Fruit fly (Drosophila melanogaster) whole organism, embryonic: ENCODE measurements around the gene Herc4.

Experiments used
- Abd-B ChIP-seq: fragments of 200-800 bp; sonication (Bioruptor generic); optimal IDR thresholded peaks from 2 replicates; lab custom pipeline; 2018; ENCODE audit warnings: missing biosample characterization, mild to moderate bottlenecking, missing genetic modification characterization, moderate library complexity
- CG10147 ChIP-seq: fragments of 200-800 bp; sonication (Bioruptor generic); optimal IDR thresholded peaks from 2 replicates; lab custom pipeline; 2019; ENCODE audit warnings: missing biosample characterization, mild to moderate bottlenecking, missing genetic modification characterization, moderate library complexity
- CG12744 ChIP-seq: fragments of 200-800 bp; sonication (Bioruptor generic); optimal IDR thresholded peaks from 2 replicates; lab custom pipeline; 2016; ENCODE audit warnings: missing biosample characterization, missing genetic modification characterization
- CG13424 ChIP-seq: fragments of 200-800 bp; sonication (Bioruptor generic); optimal IDR thresholded peaks from 2 replicates; lab custom pipeline; 2019; ENCODE audit warnings: missing biosample characterization, mild to moderate bottlenecking, missing genetic modification characterization, moderate library complexity
- CG1603 ChIP-seq: fragments of 200-800 bp; sonication (Bioruptor generic); optimal IDR thresholded peaks from 2 replicates; lab custom pipeline; 2019; ENCODE audit warnings: missing biosample characterization, mild to moderate bottlenecking, missing genetic modification characterization, moderate library complexity
- CG17612 ChIP-seq: fragments of 200-800 bp; sonication (Bioruptor generic); IDR thresholded peaks from 2 replicates; pipeline ENCODE4 v1.3.6; 2022; ENCODE audit warnings: missing biosample characterization, missing genetic modification characterization
- CG18011 ChIP-seq: fragments of 200-800 bp; sonication (Bioruptor generic); optimal IDR thresholded peaks from 2 replicates; lab custom pipeline; 2017; ENCODE audit warnings: missing biosample characterization, missing genetic modification characterization, mild to moderate bottlenecking, moderate library complexity, missing genotype
- CG1832 ChIP-seq: fragments of 200-800 bp; sonication (Bioruptor generic); optimal IDR thresholded peaks from 2 replicates; lab custom pipeline; 2017; ENCODE audit warnings: missing biosample characterization, mild to moderate bottlenecking, missing genetic modification characterization, inconsistent platforms
- CG18599 ChIP-seq: fragments of 200-800 bp; sonication (Bioruptor generic); optimal IDR thresholded peaks from 3 replicates; lab custom pipeline; 2017; ENCODE audit warnings: missing biosample characterization, missing genetic modification characterization, mild to moderate bottlenecking, moderate library complexity, missing genetic modification reagents
- CG2116 ChIP-seq: fragments of 200-800 bp; sonication (Bioruptor generic); optimal IDR thresholded peaks from 3 replicates; lab custom pipeline; 2018; ENCODE audit warnings: missing biosample characterization, mild to moderate bottlenecking, missing genetic modification characterization
- CG32532 ChIP-seq: fragments of 200-800 bp; sonication (Bioruptor generic); IDR thresholded peaks from 2 replicates; pipeline ENCODE4 v1.3.6; 2022; ENCODE audit warnings: missing biosample characterization, missing genetic modification characterization
- CG34224 ChIP-seq: fragments of 200-800 bp; sonication (Bioruptor generic); IDR thresholded peaks from 3 replicates; pipeline ENCODE4 v1.3.6; 2022; ENCODE audit warnings: missing biosample characterization, missing genetic modification characterization; ENCODE audit not compliant: partially characterized antibody
- CG42726 ChIP-seq: fragments of 200-800 bp; sonication (Bioruptor generic); IDR thresholded peaks from 2 replicates; pipeline ENCODE4 v1.3.6; 2022; ENCODE audit warnings: missing biosample characterization, missing genetic modification characterization; ENCODE audit not compliant: partially characterized antibody
- CG4360 ChIP-seq: fragments of 200-800 bp; sonication (Bioruptor generic); IDR thresholded peaks from 2 replicates; pipeline ENCODE4 v1.3.6; 2022; ENCODE audit warnings: missing biosample characterization, missing genetic modification characterization
- CG6765 ChIP-seq: fragments of 200-800 bp; sonication (Bioruptor generic); optimal IDR thresholded peaks from 3 replicates; lab custom pipeline; 2017; ENCODE audit warnings: missing biosample characterization, mild to moderate bottlenecking, missing genetic modification characterization
- CG7357 ChIP-seq: fragments of 200-800 bp; sonication (Bioruptor generic); IDR thresholded peaks from 3 replicates; pipeline ENCODE4 v1.3.6; 2022; ENCODE audit warnings: missing biosample characterization, missing genetic modification characterization
- E2f1 ChIP-seq: fragments of 200-800 bp; sonication (Bioruptor generic); IDR thresholded peaks from 2 replicates; pipeline ENCODE4 v1.3.6; 2022; ENCODE audit warnings: missing biosample characterization, missing genetic modification characterization
- E2f2 ChIP-seq: fragments of 200-800 bp; sonication (Bioruptor generic); IDR thresholded peaks from 2 replicates; pipeline ENCODE4 v1.3.6; 2022; ENCODE audit warnings: missing biosample characterization, missing genetic modification characterization
- Eip74EF ChIP-seq, 2 experiments: fragments of 200-800 bp in 1 of 2; fragments of >200 bp in 1 of 2; sonication (Bioruptor generic) in 1 of 2; optimal IDR thresholded peaks; 2 replicates each; lab custom pipeline; 2017 to 2019; ENCODE audit warnings: missing biosample characterization in 2 of 2, missing genetic modification characterization in 2 of 2, mild to moderate bottlenecking in 1 of 2, moderate library complexity in 1 of 2
- Ets65A ChIP-seq: fragments of 200-800 bp; sonication (Bioruptor generic); peaks from one replicate; lab custom pipeline; 2016; ENCODE audit warnings: missing biosample characterization, missing genetic modification characterization
- Gsc ChIP-seq: fragments of 200-800 bp; sonication (Bioruptor generic); IDR thresholded peaks from 2 replicates; pipeline ENCODE4 v1.3.6; 2022; ENCODE audit warnings: missing biosample characterization, missing genetic modification characterization
- HmgZ ChIP-seq: fragments of 200-800 bp; sonication (Bioruptor generic); optimal IDR thresholded peaks from 2 replicates; lab custom pipeline; 2018; ENCODE audit warnings: missing biosample characterization, mild to moderate bottlenecking, missing genetic modification characterization
- Hmr ChIP-seq: fragments of 200-800 bp; sonication (Bioruptor generic); optimal IDR thresholded peaks from 3 replicates; lab custom pipeline; 2017; ENCODE audit warnings: mild to moderate bottlenecking, missing biosample characterization, missing genetic modification reagents, missing genetic modification characterization
- Nf-YA ChIP-seq: fragments of 200-800 bp; sonication (Bioruptor generic); IDR thresholded peaks from 2 replicates; pipeline ENCODE4 v1.3.6; 2022; ENCODE audit warnings: missing biosample characterization, missing genetic modification characterization
- Nf-YB ChIP-seq: fragments of 200-800 bp; sonication (Bioruptor generic); optimal IDR thresholded peaks from 3 replicates; lab custom pipeline; 2019; ENCODE audit warnings: missing biosample characterization, mild to moderate bottlenecking, missing genetic modification characterization, moderate library complexity
- Nf-YC ChIP-seq: fragments of 200-800 bp; optimal IDR thresholded peaks from 3 replicates; lab custom pipeline; 2019; ENCODE audit warnings: missing biosample characterization, mild to moderate bottlenecking, missing genetic modification characterization, moderate library complexity
- Trl ChIP-seq, 3 experiments: fragments of >200 bp in 2 of 3; fragments of 200-800 bp in 1 of 3; sonication (Bioruptor generic) in 1 of 3; optimal IDR thresholded peaks; 2 replicates in 1 of 3; 3 replicates in 2 of 3; lab custom pipeline; 2016 to 2017; ENCODE audit warnings: missing biosample characterization in 1 of 3, missing genetic modification characterization in 1 of 3
- cg ChIP-seq: fragments of 200-800 bp; sonication (Bioruptor generic); optimal IDR thresholded peaks from 3 replicates; lab custom pipeline; 2019; ENCODE audit warnings: missing biosample characterization, mild to moderate bottlenecking, missing genetic modification characterization, moderate library complexity
- chm ChIP-seq: fragments of 200-800 bp; sonication (Bioruptor generic); IDR thresholded peaks from 2 replicates; pipeline ENCODE4 v1.3.6; 2022; ENCODE audit warnings: missing biosample characterization, missing genetic modification characterization
- crp ChIP-seq, 2 experiments: fragments of 200-800 bp; sonication (Bioruptor generic); optimal IDR thresholded peaks; 2 replicates in 1 of 2; 3 replicates in 1 of 2; lab custom pipeline; 2017; ENCODE audit warnings: missing biosample characterization in 2 of 2, missing genetic modification characterization in 2 of 2, mild to moderate bottlenecking in 1 of 2, moderate library complexity in 1 of 2
- her ChIP-seq: fragments of 200-800 bp; sonication (Bioruptor generic); optimal IDR thresholded peaks from 2 replicates; lab custom pipeline; 2016; ENCODE audit warnings: missing biosample characterization, missing genetic modification characterization
- inv ChIP-seq: fragments of 200-800 bp; sonication (Bioruptor generic); IDR thresholded peaks from 2 replicates; pipeline ENCODE4 v1.3.6; 2022; ENCODE audit warnings: missing biosample characterization, missing genetic modification characterization; ENCODE audit not compliant: partially characterized antibody
- kni ChIP-seq: fragments of 200-800 bp; sonication (Bioruptor generic); optimal IDR thresholded peaks from 3 replicates; lab custom pipeline; 2017; ENCODE audit warnings: mild to moderate bottlenecking, missing biosample characterization, missing genetic modification reagents, missing genetic modification characterization
- lbe ChIP-seq: fragments of 200-800 bp; sonication (Bioruptor generic); optimal IDR thresholded peaks from 2 replicates; lab custom pipeline; 2016; ENCODE audit warnings: missing biosample characterization, mild to moderate bottlenecking, missing genetic modification characterization
- p53 ChIP-seq: fragments of 200-800 bp; sonication (Bioruptor generic); optimal IDR thresholded peaks from 2 replicates; lab custom pipeline; 2016; ENCODE audit warnings: missing biosample characterization, missing genetic modification characterization
- pnt ChIP-seq: fragments of 200-800 bp; sonication (Bioruptor generic); optimal IDR thresholded peaks from 3 replicates; lab custom pipeline; 2016; ENCODE audit warnings: missing biosample characterization, missing genetic modification characterization
- pzg ChIP-seq: fragments of 200-800 bp; sonication (Bioruptor generic); optimal IDR thresholded peaks from 3 replicates; lab custom pipeline; 2018; ENCODE audit warnings: missing biosample characterization, mild to moderate bottlenecking, missing genetic modification characterization, moderate library complexity
- sna ChIP-seq: fragments of 200-800 bp; sonication (Bioruptor generic); IDR thresholded peaks from 2 replicates; pipeline ENCODE4 v1.3.6; 2022; ENCODE audit warnings: missing biosample characterization, missing genetic modification characterization; ENCODE audit not compliant: partially characterized antibody
- stwl ChIP-seq: fragments of 200-800 bp; sonication (Bioruptor generic); optimal IDR thresholded peaks from 3 replicates; lab custom pipeline; 2018; ENCODE audit warnings: missing biosample characterization, mild to moderate bottlenecking, missing genetic modification characterization, moderate library complexity
- tap ChIP-seq: fragments of 200-800 bp; optimal IDR thresholded peaks from 3 replicates; lab custom pipeline; 2019; ENCODE audit warnings: missing biosample characterization, mild to moderate bottlenecking, missing genetic modification characterization, moderate library complexity
- tll ChIP-seq, 2 experiments: fragments of 200-800 bp in 1 of 2; fragments of >200 bp in 1 of 2; sonication (Bioruptor generic) in 1 of 2; optimal IDR thresholded peaks; 2 replicates each; lab custom pipeline; 2017 to 2019; ENCODE audit warnings: missing biosample characterization in 2 of 2, missing genetic modification characterization in 2 of 2, mild to moderate bottlenecking in 1 of 2, moderate library complexity in 1 of 2
- trh ChIP-seq: fragments of 200-800 bp; sonication (Bioruptor generic); optimal IDR thresholded peaks from 2 replicates; lab custom pipeline; 2016; ENCODE audit warnings: missing biosample characterization, missing genetic modification characterization
- unc-4 ChIP-seq: fragments of 200-800 bp; sonication (Bioruptor generic); IDR thresholded peaks from 2 replicates; pipeline ENCODE4 v1.3.6; 2022; ENCODE audit warnings: missing biosample characterization, missing genetic modification characterization; ENCODE audit not compliant: partially characterized antibody
- unpg ChIP-seq: fragments of 200-800 bp; sonication (Bioruptor generic); optimal IDR thresholded peaks from 3 replicates; lab custom pipeline; 2018; ENCODE audit warnings: missing biosample characterization, mild to moderate bottlenecking, missing genetic modification characterization, moderate library complexity
- zen ChIP-seq: fragments of 200-800 bp; sonication (Bioruptor generic); optimal IDR thresholded peaks from 3 replicates; lab custom pipeline; 2018; ENCODE audit warnings: missing biosample characterization, mild to moderate bottlenecking, missing genetic modification characterization, moderate library complexity

The Herc4 gene

dm6 chr3L:1358338-1358737 is 44.8 kb downstream of the Herc4 start (continued):
- TF ChIP-seq CG10147 (GFP tag; lab: Kevin White, UChicago): no peak
- TF ChIP-seq CG17612 (GFP tag; lab: Robert Waterston, UW): no peak
- no peak for TF ChIP-seq Abd-B (GFP tag; lab: Kevin White, UChicago)
- no peak for TF ChIP-seq cg (GFP tag; lab: Kevin White, UChicago)
- TF ChIP-seq stwl: no peak
- no peak for TF ChIP-seq trh (GFP tag; lab: Kevin White, UChicago)
- no peak for TF ChIP-seq unc-4
- TF ChIP-seq chm (GFP tag; lab: Robert Waterston, UW): no peak
- TF ChIP-seq tap (tag; lab: Kevin White, UChicago): no peak
- no peak for TF ChIP-seq Gsc (GFP tag; lab: Robert Waterston, UW)

- TF ChIP-seq Nf-YA (GFP tag; lab: Robert Waterston, UW): peak; percentile 38; the same call in 1 of the 2 replicates
- TF ChIP-seq Nf-YB (GFP tag; lab: Kevin White, UChicago): peak; percentile 95
- peak in 1 of 2 experiments; percentile 84 for TF ChIP-seq tll (GFP tag; optimal IDR thresholded peaks at IDR 0.05; lab: Kevin White, UChicago)
- TF ChIP-seq CG1832 (GFP tag; lab: Kevin White, UChicago): peak; percentile 46
- TF ChIP-seq Hmr (GFP tag; lab: Kevin White, UChicago): no peak
- TF ChIP-seq zen: peak; percentile 37
- no peak for TF ChIP-seq CG13424 (tag; lab: Kevin White, UChicago)
- TF ChIP-seq pzg (GFP tag; lab: Kevin White, UChicago): no peak
- TF ChIP-seq Ets65A (GFP tag; lab: Kevin White, UChicago): peak; percentile 56
- TF ChIP-seq CG7357 (GFP tag; lab: Robert Waterston, UW): no peak
- TF ChIP-seq Nf-YC (tag; lab: Kevin White, UChicago): peak; percentile 83
These were observed 50.9 kb downstream of the Herc4 start for dm6 chr3L:1364368-1364767.

dm6 chr3L:1366879-1367650 is 53.6 kb downstream of the Herc4 start:
- TF ChIP-seq sna (GFP tag; lab: Robert Waterston, UW) (peak; percentile 55), p53 (GFP tag; lab: Kevin White, UChicago) (peak; percentile 99), CG42726 (GFP tag; lab: Robert Waterston, UW) (no peak), CG12744 (no peak), CG4360 (GFP tag; lab: Robert Waterston, UW) (peak; percentile 78), cg (GFP tag; lab: Kevin White, UChicago) (no peak), unpg (GFP tag; lab: Kevin White, UChicago) (no peak), crp (GFP tag; optimal IDR thresholded peaks at IDR 0.05; lab: Kevin White, UChicago) (no peak), CG2116 (GFP tag; lab: Kevin White, UChicago) (no peak), CG18011 (GFP tag; lab: Kevin White, UChicago) (no peak), CG1603 (tag; lab: Kevin White, UChicago) (no peak), pnt (no peak), CG6765 (GFP tag; lab: Kevin White, UChicago) (no peak), inv (GFP tag; lab: Robert Waterston, UW) (no peak), E2f1 (GFP tag; lab: Robert Waterston, UW) (no peak), Eip74EF (GFP tag; optimal IDR thresholded peaks at IDR 0.05; lab: Kevin White, UChicago) (no peak), CG32532 (no peak), her (no peak), lbe (GFP tag; lab: Kevin White, UChicago) (no peak), CG34224 (no peak), kni (GFP tag; lab: Kevin White, UChicago) (peak; percentile 34), E2f2 (GFP tag; lab: Robert Waterston, UW) (no peak), CG18599 (GFP tag; lab: Kevin White, UChicago) (no peak), HmgZ (no peak), Trl (optimal IDR thresholded peaks at IDR 0.05; lab: Kevin White, UChicago) (peak; percentile 63 to 65), Trl (GFP tag; optimal IDR thresholded peaks at IDR 0.05; lab: Kevin White, UChicago) (no peak)
